Fruit fly (Drosophila melanogaster): ENCODE results near the gene Sirt1.

Gene Sirt1

dm6 chr2L:13135929-13136328 is 29.4 kb upstream of the Sirt1 start (continued):
- TF ChIP-seq Ravus (GFP tag; IDR thresholded peaks at IDR 0.05) (no peak), yki (optimal IDR thresholded peaks at IDR 0.05) (no peak)

- TF ChIP-seq tin (GFP tag; optimal IDR thresholded peaks at IDR 0.05): no peak
- peak in 1 of 2 experiments; percentile 69 for TF ChIP-seq Pdp1 (GFP tag; optimal IDR thresholded peaks at IDR 0.05)
- no peak for TF ChIP-seq corto (GFP tag; optimal IDR thresholded peaks at IDR 0.05)
- 0 out of 3 replicates have a peak, but pooled peaks have one; percentile 13 for TF ChIP-seq dysf (GFP tag; IDR thresholded peaks at IDR 0.05)
- no peak for TF ChIP-seq Sry-β (GFP tag; optimal IDR thresholded peaks at IDR 0.05)
- TF ChIP-seq Hr78 (GFP tag; optimal IDR thresholded peaks at IDR 0.05): peak in 1 of 2 experiments; percentile 12
- peak; percentile 22 for TF ChIP-seq lab (GFP tag; optimal IDR thresholded peaks at IDR 0.05)
- no peak for TF ChIP-seq CG9727 (GFP tag; optimal IDR thresholded peaks at IDR 0.05)
- TF ChIP-seq CG6175 (GFP tag; IDR thresholded peaks at IDR 0.05): 0 out of 3 replicates have a peak, but pooled peaks have one; percentile 22
- TF ChIP-seq CG32772 (GFP tag; IDR thresholded peaks at IDR 0.05): no peak
- TF ChIP-seq CG34224 (GFP tag; IDR thresholded peaks at IDR 0.05; ENCODE audit: partially characterized antibody): no peak
- no peak for TF ChIP-seq CG12299 (tag; optimal IDR thresholded peaks at IDR 0.05)
- peak; percentile 7 for TF ChIP-seq ERR (GFP tag; optimal IDR thresholded peaks at IDR 0.05)
- TF ChIP-seq CG34376 (GFP tag; optimal IDR thresholded peaks at IDR 0.05): peak; percentile 67
- TF ChIP-seq sug (tag; optimal IDR thresholded peaks at IDR 0.05): peak; percentile 36
- peak; percentile 61 for TF ChIP-seq Med (GFP tag)
- no peak for TF ChIP-seq CG11560 (tag; IDR thresholded peaks at IDR 0.05)
- TF ChIP-seq gce (GFP tag; IDR thresholded peaks at IDR 0.05): no peak
- TF ChIP-seq CG18764 (GFP tag; optimal IDR thresholded peaks at IDR 0.05): no peak
Measured at dm6 chr2L:13140891-13141290, 24.5 kb upstream of the Sirt1 start.

- TF ChIP-seq Ets65A (GFP tag) (peak; percentile 16), CG1647 (GFP tag; optimal IDR thresholded peaks at IDR 0.05) (no peak)
Measured at dm6 chr2L:13142803-13143202, 22.6 kb upstream of the Sirt1 start, which contains the start of gene CG9928. Gene CG9928, minus strand, starts transcription at chr2L:13142903.

- TF ChIP-seq Dbx (GFP tag; IDR thresholded peaks at IDR 0.05): no peak
- TF ChIP-seq CG18599 (GFP tag; optimal IDR thresholded peaks at IDR 0.05): no peak
- no peak for TF ChIP-seq sens-2 (GFP tag; IDR thresholded peaks at IDR 0.05)
- no peak for TF ChIP-seq Ada2b (GFP tag; IDR thresholded peaks at IDR 0.05)
- TF ChIP-seq inv (GFP tag; IDR thresholded peaks at IDR 0.05; ENCODE audit: partially characterized antibody): no peak
- TF ChIP-seq rib (GFP tag; IDR thresholded peaks at IDR 0.05): no peak
- TF ChIP-seq CG15073 (GFP tag; optimal IDR thresholded peaks at IDR 0.05): no peak
- no peak for TF ChIP-seq Hsf (GFP tag; optimal IDR thresholded peaks at IDR 0.05)
- TF ChIP-seq H15 (GFP tag; IDR thresholded peaks at IDR 0.05): no peak
- TF ChIP-seq Dfd (GFP tag; optimal IDR thresholded peaks at IDR 0.05): no peak
- TF ChIP-seq CG17361 (GFP tag; IDR thresholded peaks at IDR 0.05): no peak
- no peak for TF ChIP-seq CG6654 (GFP tag; optimal IDR thresholded peaks at IDR 0.05)
- TF ChIP-seq MESR4 (GFP tag; optimal IDR thresholded peaks at IDR 0.05): no peak
- TF ChIP-seq YL-1 (GFP tag; optimal IDR thresholded peaks at IDR 0.05): no peak
- no peak for TF ChIP-seq Aef1 (GFP tag; IDR thresholded peaks at IDR 0.05)
- no peak for TF ChIP-seq pan (optimal IDR thresholded peaks at IDR 0.05)
- TF ChIP-seq pan (GFP tag; optimal IDR thresholded peaks at IDR 0.05 in 1 of 2, IDR thresholded peaks at IDR 0.05 in 1 of 2): no peak
- no peak for TF ChIP-seq gce (GFP tag; IDR thresholded peaks at IDR 0.05)
- no peak for TF ChIP-seq CG14667 (GFP tag; IDR thresholded peaks at IDR 0.05)
Measured at dm6 chr2L:13143522-13143921, 21.8 kb upstream of the Sirt1 start, which contains the start of gene CG16978. Gene CG16978, minus strand, starts transcription at chr2L:13143622.

Measured in whole organism, embryonic.